Worm (Caenorhabditis elegans): ENCODE results near the gene mog-4.

DNA sequence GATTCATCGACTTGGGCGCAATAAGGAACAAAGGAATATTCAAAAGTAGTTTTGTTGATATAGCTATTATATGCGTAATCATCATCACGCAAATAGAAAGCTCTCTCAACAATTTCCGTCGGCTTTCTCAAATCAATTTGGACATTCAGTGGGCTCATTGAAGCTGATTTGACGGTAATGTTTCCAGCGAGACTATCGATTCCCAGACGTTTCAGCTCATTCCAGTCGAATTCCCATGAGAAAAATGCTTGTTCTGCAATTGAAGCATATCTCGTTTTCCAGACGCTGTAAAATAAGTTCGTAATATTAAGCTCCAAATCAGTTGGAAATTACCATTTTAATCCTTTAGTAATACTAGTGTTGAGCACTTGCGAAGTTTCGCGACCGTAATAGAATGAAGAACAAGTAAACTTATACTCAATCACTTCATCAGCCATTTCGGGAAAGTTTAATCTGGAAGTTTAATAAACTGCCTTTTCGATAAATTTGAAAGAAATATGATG is 38.3 kb downstream of the mog-4 start, which contains the start of gene btb-20:
- TF ChIP-seq unc-62 (GFP tag; optimal IDR thresholded peaks at IDR 0.05) (no peak), unc-120 (tag; optimal IDR thresholded peaks at IDR 0.05; ENCODE audit: poor library complexity, severe bottlenecking) (no peak), nhr-76 (tag; optimal IDR thresholded peaks at IDR 0.05) (no peak), nhr-12 (tag; optimal IDR thresholded peaks at IDR 0.05) (no peak)
